Worm (Caenorhabditis elegans): ENCODE measurements around the gene col-83.

ce11 chrII:10995600-10995999, 50.2 kb downstream of the col-83 start:
- TF ChIP-seq mdl-1 (tag; optimal IDR thresholded peaks at IDR 0.05) (no peak), egl-5 (tag; optimal IDR thresholded peaks at IDR 0.05) (no peak), ceh-9 (tag; optimal IDR thresholded peaks at IDR 0.05) (no peak), zag-1 (tag; optimal IDR thresholded peaks at IDR 0.05) (no peak), ceh-82 (tag; optimal IDR thresholded peaks at IDR 0.05) (no peak), ceh-28 (tag; optimal IDR thresholded peaks at IDR 0.05) (no peak)

Data from whole organism, L3 larva.